Fruit fly (Drosophila melanogaster) whole organism, embryonic: ENCODE data around the gene Tre1.

Source experiments
- Antp ChIP-seq: fragments of 200-800 bp; sonication (Bioruptor generic); optimal IDR thresholded peaks from 3 replicates; lab custom pipeline; 2016; ENCODE audit warnings: missing biosample characterization, missing genetic modification characterization
- Atf3 ChIP-seq: fragments of 200-800 bp; sonication (Bioruptor generic); optimal IDR thresholded peaks from 3 replicates; lab custom pipeline; 2016; ENCODE audit warnings: missing biosample characterization, missing genetic modification characterization
- CG13424 ChIP-seq: fragments of 200-800 bp; sonication (Bioruptor generic); optimal IDR thresholded peaks from 2 replicates; lab custom pipeline; 2019; ENCODE audit warnings: missing biosample characterization, mild to moderate bottlenecking, missing genetic modification characterization, moderate library complexity
- CG17612 ChIP-seq: fragments of 200-800 bp; sonication (Bioruptor generic); IDR thresholded peaks from 2 replicates; pipeline ENCODE4 v1.3.6; 2022; ENCODE audit warnings: missing biosample characterization, missing genetic modification characterization
- CG17912 ChIP-seq: fragments of 200-800 bp; sonication (Bioruptor generic); optimal IDR thresholded peaks from 2 replicates; lab custom pipeline; 2018; ENCODE audit warnings: missing biosample characterization, mild to moderate bottlenecking, missing genetic modification characterization
- CG1792 ChIP-seq: fragments of 200-800 bp; sonication (Bioruptor generic); optimal IDR thresholded peaks from 2 replicates; lab custom pipeline; 2016; ENCODE audit warnings: missing biosample characterization, missing genetic modification characterization
- CG18262 ChIP-seq: fragments of 200-800 bp; optimal IDR thresholded peaks from 3 replicates; lab custom pipeline; 2019; ENCODE audit warnings: missing biosample characterization, mild to moderate bottlenecking, missing genetic modification characterization, moderate library complexity
- CG18599 ChIP-seq: fragments of 200-800 bp; sonication (Bioruptor generic); optimal IDR thresholded peaks from 3 replicates; lab custom pipeline; 2017; ENCODE audit warnings: missing biosample characterization, missing genetic modification characterization, mild to moderate bottlenecking, moderate library complexity, missing genetic modification reagents
- CG2678 ChIP-seq: fragments of 200-800 bp; sonication (Bioruptor generic); optimal IDR thresholded peaks from 3 replicates; lab custom pipeline; 2019; ENCODE audit warnings: missing biosample characterization, mild to moderate bottlenecking, missing genetic modification characterization, moderate library complexity
- CG4707 ChIP-seq: fragments of 200-800 bp; sonication (Bioruptor generic); optimal IDR thresholded peaks from 2 replicates; lab custom pipeline; 2018; ENCODE audit warnings: missing biosample characterization, mild to moderate bottlenecking, missing genetic modification characterization, moderate library complexity
- CG6683 ChIP-seq: fragments of 200-800 bp; sonication (Bioruptor generic); optimal IDR thresholded peaks from 2 replicates; lab custom pipeline; 2017; ENCODE audit warnings: missing biosample characterization, mild to moderate bottlenecking, missing genetic modification characterization, missing genetic modification reagents
- CG6813 ChIP-seq: fragments of 200-800 bp; sonication (Bioruptor generic); optimal IDR thresholded peaks from 2 replicates; lab custom pipeline; 2017; ENCODE audit warnings: missing biosample characterization, missing genetic modification characterization, mild to moderate bottlenecking, moderate library complexity, missing genetic modification reagents
- CG8388 ChIP-seq: fragments of 200-800 bp; sonication (Bioruptor generic); optimal IDR thresholded peaks from 2 replicates; lab custom pipeline; 2019; ENCODE audit warnings: missing biosample characterization, mild to moderate bottlenecking, missing genetic modification characterization, moderate library complexity
- CG8765 ChIP-seq: fragments of 200-800 bp; sonication (Bioruptor generic); IDR thresholded peaks from 2 replicates; pipeline ENCODE4 v1.3.6; 2022; ENCODE audit warnings: missing biosample characterization, missing genetic modification characterization
- CG8924 ChIP-seq: fragments of 200-800 bp; optimal IDR thresholded peaks from 3 replicates; lab custom pipeline; 2019; ENCODE audit warnings: missing biosample characterization, mild to moderate bottlenecking, missing genetic modification characterization, moderate library complexity
- CG8944 ChIP-seq: fragments of 200-800 bp; sonication (Bioruptor generic); optimal IDR thresholded peaks from 3 replicates; lab custom pipeline; 2016; ENCODE audit warnings: missing biosample characterization, missing genetic modification characterization
- Dfd ChIP-seq, 2 experiments: fragments of >200 bp; optimal IDR thresholded peaks; 2 replicates each; lab custom pipeline; 2017; ENCODE audit warnings: missing biosample characterization in 2 of 2, missing genetic modification characterization in 2 of 2
- HLH54F ChIP-seq: fragments of 200-800 bp; sonication (Bioruptor generic); optimal IDR thresholded peaks from 3 replicates; lab custom pipeline; 2016; ENCODE audit warnings: missing biosample characterization, missing genetic modification characterization
- Hey ChIP-seq: fragments of 200-800 bp; sonication (Bioruptor generic); optimal IDR thresholded peaks from 3 replicates; lab custom pipeline; 2018; ENCODE audit warnings: missing biosample characterization, mild to moderate bottlenecking, missing genetic modification characterization
- Hr51 ChIP-seq, 2 experiments: fragments of 200-800 bp; sonication (Bioruptor generic); optimal IDR thresholded peaks; 2 replicates in 1 of 2; 3 replicates in 1 of 2; lab custom pipeline; 2016 to 2018; ENCODE audit warnings: missing biosample characterization in 2 of 2, missing genetic modification characterization in 2 of 2, mild to moderate bottlenecking in 1 of 2, moderate library complexity in 1 of 2
- Lhr ChIP-seq: fragments of 200-800 bp; sonication (Bioruptor generic); optimal IDR thresholded peaks from 3 replicates; lab custom pipeline; 2017; ENCODE audit warnings: mild to moderate bottlenecking, missing biosample characterization, missing genetic modification reagents, missing genetic modification characterization
- Lpt ChIP-seq: fragments of >200 bp; optimal IDR thresholded peaks from 2 replicates; lab custom pipeline; 2018; ENCODE audit warnings: missing biosample characterization, missing genetic modification characterization
- NC2β ChIP-seq: fragments of 200-800 bp; sonication (Bioruptor generic); optimal IDR thresholded peaks from 2 replicates; lab custom pipeline; 2016; ENCODE audit warnings: missing biosample characterization, missing genetic modification characterization
- Neu2 ChIP-seq: fragments of 200-800 bp; sonication (Bioruptor generic); optimal IDR thresholded peaks from 3 replicates; lab custom pipeline; 2016; ENCODE audit warnings: missing biosample characterization, missing genetic modification characterization, borderline replicate concordance
- PHDP ChIP-seq: fragments of 200-800 bp; sonication (Bioruptor generic); optimal IDR thresholded peaks from 3 replicates; lab custom pipeline; 2018; ENCODE audit warnings: missing biosample characterization, mild to moderate bottlenecking, missing genetic modification characterization, moderate library complexity
- Ssrp ChIP-seq: fragments of 200-800 bp; sonication (Bioruptor generic); optimal IDR thresholded peaks from 2 replicates; lab custom pipeline; 2018; ENCODE audit warnings: missing biosample characterization, mild to moderate bottlenecking, missing genetic modification characterization, moderate library complexity
- Stat92E ChIP-seq, 3 experiments: fragments of >200 bp in 2 of 3; fragments of 200-800 bp in 1 of 3; sonication (Bioruptor generic) in 1 of 3; optimal IDR thresholded peaks; 2 replicates each; lab custom pipeline; 2017 to 2019; ENCODE audit warnings: missing biosample characterization in 3 of 3, missing genetic modification characterization in 3 of 3, mild to moderate bottlenecking in 1 of 3, moderate library complexity in 1 of 3
- Xbp1 ChIP-seq: fragments of 200-800 bp; sonication (Bioruptor generic); optimal IDR thresholded peaks from 3 replicates; lab custom pipeline; 2016; ENCODE audit warnings: missing biosample characterization, mild to moderate bottlenecking, missing genetic modification characterization
- btn ChIP-seq: fragments of 200-800 bp; sonication (Bioruptor generic); optimal IDR thresholded peaks from 2 replicates; lab custom pipeline; 2016; ENCODE audit warnings: missing biosample characterization, missing genetic modification characterization
- chm ChIP-seq: fragments of 200-800 bp; sonication (Bioruptor generic); IDR thresholded peaks from 2 replicates; pipeline ENCODE4 v1.3.6; 2022; ENCODE audit warnings: missing biosample characterization, missing genetic modification characterization
- eve ChIP-seq, 2 experiments: fragments of >200 bp; optimal IDR thresholded peaks; 2 replicates each; lab custom pipeline; 2017; ENCODE audit warnings: missing biosample characterization in 2 of 2, missing genetic modification characterization in 2 of 2
- gcm ChIP-seq: fragments of 200-800 bp; sonication (Bioruptor generic); optimal IDR thresholded peaks from 2 replicates; lab custom pipeline; 2019; ENCODE audit warnings: missing biosample characterization, mild to moderate bottlenecking, missing genetic modification characterization, moderate library complexity
- her ChIP-seq: fragments of 200-800 bp; sonication (Bioruptor generic); optimal IDR thresholded peaks from 2 replicates; lab custom pipeline; 2016; ENCODE audit warnings: missing biosample characterization, missing genetic modification characterization
- hkb ChIP-seq, 2 experiments: fragments of 200-800 bp in 1 of 2; fragments of >200 bp in 1 of 2; sonication (Bioruptor generic) in 1 of 2; IDR thresholded peaks in 1 of 2; optimal IDR thresholded peaks in 1 of 2; 2 replicates each; pipeline versions ENCODE4 v1.3.6 to Lab custom; 2017 to 2022; ENCODE audit warnings: missing biosample characterization in 1 of 2, missing genetic modification characterization in 1 of 2
- ind ChIP-seq: fragments of 200-800 bp; sonication (Bioruptor generic); optimal IDR thresholded peaks from 3 replicates; lab custom pipeline; 2016; ENCODE audit warnings: missing biosample characterization, missing genetic modification characterization
- jumu ChIP-seq: fragments of 200-800 bp; sonication (Bioruptor generic); optimal IDR thresholded peaks from 3 replicates; lab custom pipeline; 2016; ENCODE audit warnings: missing biosample characterization, missing genetic modification characterization
- lbe ChIP-seq: fragments of 200-800 bp; sonication (Bioruptor generic); optimal IDR thresholded peaks from 2 replicates; lab custom pipeline; 2016; ENCODE audit warnings: missing biosample characterization, mild to moderate bottlenecking, missing genetic modification characterization
- mam ChIP-seq: fragments of 200-800 bp; sonication (Bioruptor generic); optimal IDR thresholded peaks from 3 replicates; lab custom pipeline; 2016; ENCODE audit warnings: missing biosample characterization, missing genetic modification characterization
- phol ChIP-seq: fragments of 200-800 bp; sonication (Bioruptor generic); optimal IDR thresholded peaks from 3 replicates; lab custom pipeline; 2018; ENCODE audit warnings: missing biosample characterization, mild to moderate bottlenecking, missing genetic modification characterization, moderate library complexity
- pros ChIP-seq: fragments of 200-800 bp; sonication (Bioruptor generic); optimal IDR thresholded peaks from 3 replicates; lab custom pipeline; 2019; ENCODE audit warnings: missing biosample characterization, mild to moderate bottlenecking, missing genetic modification characterization, moderate library complexity
- repo ChIP-seq: fragments of 200-800 bp; sonication (Bioruptor generic); optimal IDR thresholded peaks from 2 replicates; lab custom pipeline; 2016; ENCODE audit warnings: missing biosample characterization, missing genetic modification characterization
- row ChIP-seq: fragments of 200-800 bp; sonication (Bioruptor generic); IDR thresholded peaks from 3 replicates; pipeline ENCODE4 v1.3.6; 2022; ENCODE audit warnings: missing biosample characterization, missing genetic modification characterization
- sd ChIP-seq: fragments of 200-800 bp; sonication (Bioruptor generic); optimal IDR thresholded peaks from 3 replicates; lab custom pipeline; 2018; ENCODE audit warnings: missing biosample characterization, mild to moderate bottlenecking, missing genetic modification characterization, moderate library complexity
- sr ChIP-seq: fragments of 200-800 bp; sonication (Bioruptor generic); IDR thresholded peaks from 3 replicates; pipeline ENCODE4 v1.3.6; 2022; ENCODE audit warnings: missing biosample characterization, missing genetic modification characterization
- tin ChIP-seq: fragments of 200-800 bp; sonication (Bioruptor generic); optimal IDR thresholded peaks from 3 replicates; lab custom pipeline; 2016; ENCODE audit warnings: missing biosample characterization, missing genetic modification characterization
- tll ChIP-seq, 2 experiments: fragments of 200-800 bp in 1 of 2; fragments of >200 bp in 1 of 2; sonication (Bioruptor generic) in 1 of 2; optimal IDR thresholded peaks; 2 replicates each; lab custom pipeline; 2017 to 2019; ENCODE audit warnings: missing biosample characterization in 2 of 2, missing genetic modification characterization in 2 of 2, mild to moderate bottlenecking in 1 of 2, moderate library complexity in 1 of 2
- vvl ChIP-seq: fragments of 200-800 bp; sonication (Bioruptor generic); IDR thresholded peaks from 2 replicates; pipeline ENCODE4 v1.3.6; 2022; ENCODE audit warnings: missing biosample characterization, missing genetic modification characterization
- zf30C ChIP-seq: fragments of 200-800 bp; sonication (Bioruptor generic); optimal IDR thresholded peaks from 3 replicates; lab custom pipeline; 2018; ENCODE audit warnings: missing biosample characterization, mild to moderate bottlenecking, missing genetic modification characterization

Tre1 gene

DNA sequence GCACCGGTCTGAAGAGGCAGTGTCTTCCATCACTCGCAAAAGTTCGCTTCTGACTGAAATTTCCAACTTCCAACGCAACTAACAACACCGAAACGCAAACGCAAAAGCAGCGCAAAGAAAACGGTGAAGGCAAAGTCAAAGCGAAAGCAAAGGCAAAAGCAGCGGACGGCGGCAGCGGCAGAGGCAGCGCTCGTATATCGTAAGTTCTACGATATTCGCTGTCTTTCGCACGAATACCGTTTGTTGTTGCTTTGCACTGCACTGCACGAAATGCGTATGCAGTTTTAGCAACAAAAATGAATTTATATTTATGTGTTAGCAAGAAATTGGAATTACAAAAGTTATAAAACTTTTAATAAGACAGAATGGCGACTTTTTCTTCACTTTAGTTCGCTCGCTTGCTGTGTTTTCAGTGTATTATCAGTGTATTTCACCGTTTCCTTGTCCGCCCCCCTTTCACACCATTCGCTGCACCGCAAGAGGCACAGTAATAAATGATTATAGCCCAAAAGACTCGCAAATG lies 31.3 kb downstream of the Tre1 start, which contains the start of gene OtopLa (continued):
- TF ChIP-seq eve (GFP tag; optimal IDR thresholded peaks at IDR 0.05; lab: Kevin White, UChicago), result no peak
- TF ChIP-seq ind (GFP tag; lab: Kevin White, UChicago), result peak; percentile 81
- peak; percentile 86 for TF ChIP-seq chm (GFP tag; lab: Robert Waterston, UW)
- peak; percentile 58 to 82 for TF ChIP-seq Hr51 (GFP tag; optimal IDR thresholded peaks at IDR 0.05; lab: Kevin White, UChicago)
- no peak for TF ChIP-seq Lpt (GFP tag; lab: Kevin White, UChicago)
- TF ChIP-seq gcm, result peak; percentile 72
- TF ChIP-seq Lhr (GFP tag; lab: Kevin White, UChicago), result peak; percentile 54
- peak; percentile 78 for TF ChIP-seq NC2β (GFP tag; lab: Kevin White, UChicago)
- peak; percentile 58; the same call in 1 of the 2 replicates for TF ChIP-seq CG17612 (GFP tag; lab: Robert Waterston, UW)
- no peak for TF ChIP-seq Dfd (GFP tag; optimal IDR thresholded peaks at IDR 0.05; lab: Kevin White, UChicago)
- peak; percentile 81 for TF ChIP-seq CG8388
- no peak for TF ChIP-seq hkb (optimal IDR thresholded peaks at IDR 0.05; lab: Kevin White, UChicago)
- TF ChIP-seq hkb (GFP tag; IDR thresholded peaks at IDR 0.05; lab: Robert Waterston, UW), result peak; percentile 90
- TF ChIP-seq CG6813 (GFP tag; lab: Kevin White, UChicago), result peak; percentile 80
- no peak for TF ChIP-seq CG17912 (GFP tag; lab: Kevin White, UChicago)
- peak; percentile 85 for TF ChIP-seq mam (GFP tag; lab: Kevin White, UChicago)
- peak; percentile 74 for TF ChIP-seq CG4707
- peak; percentile 72 for TF ChIP-seq CG6683 (GFP tag; lab: Kevin White, UChicago)
- TF ChIP-seq CG1792 (GFP tag; lab: Kevin White, UChicago), result peak; percentile 60
- TF ChIP-seq btn (GFP tag; lab: Kevin White, UChicago), result peak; percentile 71

DNA sequence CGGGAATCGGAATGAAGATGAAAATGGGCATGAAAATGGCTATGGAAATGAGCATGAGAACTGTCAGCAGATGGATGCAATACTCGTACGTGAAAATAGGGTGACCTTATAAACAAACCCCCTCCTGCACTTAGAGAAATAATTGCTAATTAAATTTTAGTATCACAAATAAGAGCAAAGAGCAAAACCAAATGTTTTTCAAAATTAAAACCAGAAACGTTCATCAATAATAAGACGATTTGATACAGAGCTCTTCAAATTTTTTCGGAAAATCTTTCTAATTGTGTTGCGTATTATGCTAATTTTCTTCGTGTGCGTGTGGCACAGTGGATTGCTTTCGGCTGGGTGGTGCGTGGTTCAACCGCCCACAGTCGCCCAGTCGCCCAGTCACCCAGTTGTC lies 33.5 kb downstream of the Tre1 start:
- TF ChIP-seq pros, result no peak
- TF ChIP-seq her, result no peak
- TF ChIP-seq PHDP (tag; lab: Kevin White, UChicago), result peak; percentile 16
- peak; percentile 8 for TF ChIP-seq CG8924 (tag; lab: Kevin White, UChicago)
- TF ChIP-seq repo (GFP tag; lab: Kevin White, UChicago), result no peak
- peak; percentile 16 for TF ChIP-seq CG8388
- TF ChIP-seq Ssrp, result no peak
- peak; percentile 10; the same call in 1 of the 2 replicates for TF ChIP-seq vvl (GFP tag; lab: Robert Waterston, UW)
- TF ChIP-seq CG18599 (GFP tag; lab: Kevin White, UChicago), result peak; percentile 46
- TF ChIP-seq Stat92E (GFP tag; optimal IDR thresholded peaks at IDR 0.05; lab: Kevin White, UChicago), result no peak
- TF ChIP-seq CG2678, result peak; percentile 46
- TF ChIP-seq CG8765 (GFP tag; lab: Robert Waterston, UW), result no peak
- peak; percentile 13 for TF ChIP-seq jumu (GFP tag; lab: Kevin White, UChicago)
- no peak for TF ChIP-seq Hey (tag; lab: Kevin White, UChicago)
- TF ChIP-seq CG8944 (GFP tag; lab: Kevin White, UChicago), result no peak
- peak; percentile 31 for TF ChIP-seq CG18262 (tag; lab: Kevin White, UChicago)
- TF ChIP-seq hkb (optimal IDR thresholded peaks at IDR 0.05; lab: Kevin White, UChicago), result no peak
- TF ChIP-seq hkb (GFP tag; IDR thresholded peaks at IDR 0.05; lab: Robert Waterston, UW), result peak; percentile 10; the same call in 1 of the 2 replicates
- peak; percentile 59 for TF ChIP-seq row
- no peak for TF ChIP-seq sd
- peak; percentile 51 for TF ChIP-seq phol (tag; lab: Kevin White, UChicago)
- no peak for TF ChIP-seq tll (GFP tag; optimal IDR thresholded peaks at IDR 0.05; lab: Kevin White, UChicago)
- no peak for TF ChIP-seq Atf3
- TF ChIP-seq zf30C (GFP tag; lab: Kevin White, UChicago), result peak; percentile 18
- no peak for TF ChIP-seq sr
- TF ChIP-seq Antp (GFP tag; lab: Kevin White, UChicago), result no peak
- TF ChIP-seq Neu2 (GFP tag; lab: Kevin White, UChicago), result no peak
- TF ChIP-seq HLH54F (GFP tag; lab: Kevin White, UChicago), result no peak
- no peak for TF ChIP-seq lbe
- peak; percentile 23 for TF ChIP-seq Xbp1 (GFP tag; lab: Kevin White, UChicago)
- peak; percentile 23 for TF ChIP-seq CG13424
- TF ChIP-seq tin (GFP tag; lab: Kevin White, UChicago), result peak; percentile 8
